Worm (Caenorhabditis elegans): Measurements from ENCODE around the gene Y58A7A.1.
A peak's percentile ranks its signal among the peaks of the same experiment; 100 is the strongest.

The Y58A7A.1 gene

ce11 chrV:5049333-5049942, 19.9 kb downstream of the Y58A7A.1 start, which contains the start of the genes pqn-51 and K11D12.14:
Gene pqn-51 (plus strand): TSS chrV:5049607.
Gene K11D12.14 (plus strand): TSS chrV:5049636.
- TF ChIP-seq zag-1 (tag; optimal IDR thresholded peaks at IDR 0.05) = peak; percentile 9
- no peak for TF ChIP-seq nhr-28 (tag; optimal IDR thresholded peaks at IDR 0.05)
- TF ChIP-seq nhr-237 (tag; optimal IDR thresholded peaks at IDR 0.05) = no peak
- peak; percentile 96 for TF ChIP-seq ama-1 (optimal IDR thresholded peaks at IDR 0.05)
- peak; percentile 43 for TF ChIP-seq ztf-4 (tag; optimal IDR thresholded peaks at IDR 0.05)
- no peak for TF ChIP-seq ceh-16 (tag; optimal IDR thresholded peaks at IDR 0.05)
- peak; percentile 77 for TF ChIP-seq lsy-12 (tag; optimal IDR thresholded peaks at IDR 0.05)
- TF ChIP-seq sea-2 (GFP tag; optimal IDR thresholded peaks at IDR 0.05) = peak; percentile 91
- no peak for TF ChIP-seq mdl-1 (tag; optimal IDR thresholded peaks at IDR 0.05)
- peak; percentile 85 for TF ChIP-seq elt-2 (tag; optimal IDR thresholded peaks at IDR 0.05)
- no peak for TF ChIP-seq aly-2 (tag; optimal IDR thresholded peaks at IDR 0.05)
- TF ChIP-seq nhr-23 (tag; optimal IDR thresholded peaks at IDR 0.05) = peak; percentile 88
- TF ChIP-seq lin-15B (tag; optimal IDR thresholded peaks at IDR 0.05) = peak; percentile 90
- TF ChIP-seq nhr-25 (tag; optimal IDR thresholded peaks at IDR 0.05) = peak; percentile 94
- TF ChIP-seq fkh-2 (tag; optimal IDR thresholded peaks at IDR 0.05) = no peak
- no peak for TF ChIP-seq nhr-76 (tag; optimal IDR thresholded peaks at IDR 0.05)
- TF ChIP-seq tbx-2 (tag; optimal IDR thresholded peaks at IDR 0.05) = peak; percentile 85
- no peak for TF ChIP-seq mml-1 (tag; optimal IDR thresholded peaks at IDR 0.05)
- TF ChIP-seq hmg-11 (tag; optimal IDR thresholded peaks at IDR 0.05) = peak; percentile 38
- peak; percentile 79 for TF ChIP-seq nhr-43 (tag; optimal IDR thresholded peaks at IDR 0.05; ENCODE audit: poor library complexity, severe bottlenecking)
- TF ChIP-seq egl-5 (tag; optimal IDR thresholded peaks at IDR 0.05) = peak; percentile 89
- TF ChIP-seq eor-1 (tag; optimal IDR thresholded peaks at IDR 0.05) = peak in 1 of 2 experiments; percentile 27
- peak; percentile 94 for TF ChIP-seq pha-4 (tag; optimal IDR thresholded peaks at IDR 0.05)
- peak; percentile 95 for TF ChIP-seq nfya-1 (tag; optimal IDR thresholded peaks at IDR 0.05; ENCODE audit: insufficient read depth)
- no peak for TF ChIP-seq nhr-12 (tag; optimal IDR thresholded peaks at IDR 0.05)
- peak; percentile 85 for TF ChIP-seq lin-39 (tag; optimal IDR thresholded peaks at IDR 0.05)
- TF ChIP-seq skn-1 (tag; optimal IDR thresholded peaks at IDR 0.05) = peak; percentile 77
- peak; percentile 49 for TF ChIP-seq nhr-77 (tag; optimal IDR thresholded peaks at IDR 0.05)
- no peak for TF ChIP-seq ceh-9 (tag; optimal IDR thresholded peaks at IDR 0.05)
- peak; percentile 61 for TF ChIP-seq R02D3.7 (tag; optimal IDR thresholded peaks at IDR 0.05)
- no peak for TF ChIP-seq unc-39 (tag; optimal IDR thresholded peaks at IDR 0.05)
- TF ChIP-seq ceh-82 (tag; optimal IDR thresholded peaks at IDR 0.05) = peak; percentile 61
- peak; percentile 72 for TF ChIP-seq elt-1 (tag; optimal IDR thresholded peaks at IDR 0.05)
- peak; percentile 77 for TF ChIP-seq ZK546.5 (tag; optimal IDR thresholded peaks at IDR 0.05)
- peak; percentile 86 for TF ChIP-seq nhr-11 (tag; optimal IDR thresholded peaks at IDR 0.05)
- no peak for TF ChIP-seq daf-12 (tag; optimal IDR thresholded peaks at IDR 0.05)
- TF ChIP-seq fos-1 (tag; optimal IDR thresholded peaks at IDR 0.05) = no peak
- TF ChIP-seq fkh-10 (GFP tag; optimal IDR thresholded peaks at IDR 0.05) = peak; percentile 84
- TF ChIP-seq ceh-28 (tag; optimal IDR thresholded peaks at IDR 0.05) = peak; percentile 74
- TF ChIP-seq nhr-67 (tag; optimal IDR thresholded peaks at IDR 0.05) = no peak
- TF ChIP-seq unc-62 (GFP tag; optimal IDR thresholded peaks at IDR 0.05) = peak; percentile 57
- peak; percentile 95 for TF ChIP-seq jun-1 (tag; optimal IDR thresholded peaks at IDR 0.05)
- TF ChIP-seq snpc-4 (tag; optimal IDR thresholded peaks at IDR 0.05) = peak; percentile 59
- TF ChIP-seq pqm-1 (tag; optimal IDR thresholded peaks at IDR 0.05) = peak; percentile 81
- TF ChIP-seq ztf-11 (tag; optimal IDR thresholded peaks at IDR 0.05) = peak; percentile 2
- peak in 1 of 3 experiments; percentile 12 for TF ChIP-seq elt-3 (tag; optimal IDR thresholded peaks at IDR 0.05)
- TF ChIP-seq egl-27 (tag; optimal IDR thresholded peaks at IDR 0.05) = peak; percentile 26
